Fruit fly (Drosophila melanogaster): ENCODE measurements around the gene Alr.

Gene Alr

DNA sequence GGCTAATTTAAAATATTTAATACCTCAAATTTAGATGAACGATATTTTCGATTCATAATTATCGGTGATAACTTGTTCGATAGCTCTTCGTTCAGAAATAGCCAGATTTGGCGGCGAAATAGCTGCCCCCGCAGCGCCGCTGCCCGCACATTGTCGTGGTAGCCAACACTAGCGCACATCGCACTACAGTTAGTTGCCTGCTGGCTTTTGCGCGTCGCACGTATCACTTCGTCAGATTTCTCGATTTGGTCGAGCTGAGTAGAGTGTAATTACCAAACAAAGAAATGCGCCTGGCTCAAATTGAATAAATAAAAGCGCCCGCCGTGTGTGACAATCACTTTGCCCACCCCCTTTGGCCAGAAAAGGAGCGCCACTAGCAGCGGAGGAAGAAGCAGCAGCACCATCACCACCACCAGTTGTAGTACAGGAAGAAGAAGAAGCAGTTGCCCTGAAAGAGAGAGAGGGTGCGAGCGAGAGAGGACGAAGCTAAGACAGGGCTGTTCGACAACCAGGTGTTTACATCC is 2.6 kb downstream of the Alr start, which contains the start of gene Abcd3 (continued):
- TF ChIP-seq CG10979 (tag; optimal IDR thresholded peaks at IDR 0.05) (peak; percentile 43), Atf3 (GFP tag; optimal IDR thresholded peaks at IDR 0.05) (no peak), Scr (GFP tag; IDR thresholded peaks at IDR 0.05; ENCODE audit: partially characterized antibody) (peak; percentile 68), CG2889 (GFP tag; IDR thresholded peaks at IDR 0.05) (no peak), Doc2 (GFP tag; IDR thresholded peaks at IDR 0.05) (no peak), YL-1 (GFP tag; optimal IDR thresholded peaks at IDR 0.05) (peak; percentile 84), Opbp (GFP tag; IDR thresholded peaks at IDR 0.05; ENCODE audit: partially characterized antibody) (peak; percentile 78), tna (GFP tag; IDR thresholded peaks at IDR 0.05; ENCODE audit: partially characterized antibody) (peak; percentile 68), yki (optimal IDR thresholded peaks at IDR 0.05) (no peak), CG12391 (tag; optimal IDR thresholded peaks at IDR 0.05) (no peak), CoRest (tag; optimal IDR thresholded peaks at IDR 0.05) (no peak), CG13624 (GFP tag; optimal IDR thresholded peaks at IDR 0.05) (peak; percentile 76), CG12219 (GFP tag; optimal IDR thresholded peaks at IDR 0.05) (peak; percentile 11), slou (GFP tag; optimal IDR thresholded peaks at IDR 0.05) (no peak), CG3281 (GFP tag; optimal IDR thresholded peaks at IDR 0.05) (peak; percentile 100), CG12942 (GFP tag; optimal IDR thresholded peaks at IDR 0.05) (no peak), amos (GFP tag; IDR thresholded peaks at IDR 0.05; ENCODE audit: partially characterized antibody) (peak; percentile 66), CG4424 (GFP tag; optimal IDR thresholded peaks at IDR 0.05) (no peak), CG3726 (GFP tag; IDR thresholded peaks at IDR 0.05) (no peak), CG6272 (GFP tag; IDR thresholded peaks at IDR 0.05) (no peak), Dref (GFP tag; IDR thresholded peaks at IDR 0.05) (peak; percentile 81), Dad (GFP tag; optimal IDR thresholded peaks at IDR 0.05) (no peak), CG7928 (GFP tag; optimal IDR thresholded peaks at IDR 0.05) (peak; percentile 23), fd3F (GFP tag; optimal IDR thresholded peaks at IDR 0.05) (no peak), lilli (GFP tag; optimal IDR thresholded peaks at IDR 0.05) (peak; percentile 34), CG8388 (GFP tag; optimal IDR thresholded peaks at IDR 0.05) (no peak), klu (GFP tag; IDR thresholded peaks at IDR 0.05) (no peak), abd-A (tag; optimal IDR thresholded peaks at IDR 0.05) (no peak), CG2875 (GFP tag; optimal IDR thresholded peaks at IDR 0.05) (no peak), Awh (GFP tag; IDR thresholded peaks at IDR 0.05) (0 out of 2 replicates have a peak, but pooled peaks have one; percentile 42), crc (GFP tag; optimal IDR thresholded peaks at IDR 0.05) (no peak), unpg (GFP tag; optimal IDR thresholded peaks at IDR 0.05) (no peak), CG18262 (tag; optimal IDR thresholded peaks at IDR 0.05) (peak; percentile 15), usp (GFP tag; optimal IDR thresholded peaks at IDR 0.05) (no peak), gce (GFP tag; IDR thresholded peaks at IDR 0.05) (0 out of 3 replicates have a peak, but pooled peaks have one; percentile 45), oc (tag; optimal IDR thresholded peaks at IDR 0.05) (no peak), CG32532 (GFP tag; IDR thresholded peaks at IDR 0.05) (peak; percentile 54), CG12744 (GFP tag; optimal IDR thresholded peaks at IDR 0.05) (no peak), ap (GFP tag; IDR thresholded peaks at IDR 0.05) (no peak), CG1529 (GFP tag; optimal IDR thresholded peaks at IDR 0.05) (no peak), CG8924 (tag; optimal IDR thresholded peaks at IDR 0.05) (peak; percentile 69), CG7556 (GFP tag; optimal IDR thresholded peaks at IDR 0.05) (no peak), CG10565 (GFP tag; optimal IDR thresholded peaks at IDR 0.05) (no peak), CG9609 (GFP tag; optimal IDR thresholded peaks at IDR 0.05) (no peak), HLHmδ (GFP tag; optimal IDR thresholded peaks at IDR 0.05) (peak; percentile 22), dpn (GFP tag; optimal IDR thresholded peaks at IDR 0.05) (peak in 1 of 2 experiments; percentile 44), sim (GFP tag; IDR thresholded peaks at IDR 0.05) (no peak), CG8089 (GFP tag; optimal IDR thresholded peaks at IDR 0.05) (peak; percentile 31), bab2 (GFP tag; optimal IDR thresholded peaks at IDR 0.05) (no peak), pnt (GFP tag; optimal IDR thresholded peaks at IDR 0.05) (no peak), CG7745 (tag; optimal IDR thresholded peaks at IDR 0.05) (no peak)
